Fruit fly (Drosophila melanogaster): Measurements from ENCODE around the gene dmt.

Gene dmt

dm6 chr3R:9704183-9705007 is 6.5 kb upstream of the dmt start (continued):
- peak; percentile 82 for TF ChIP-seq HmgZ (tag; optimal IDR thresholded peaks at IDR 0.05)
- no peak for TF ChIP-seq stc (GFP tag; IDR thresholded peaks at IDR 0.05)
- TF ChIP-seq z (GFP tag; IDR thresholded peaks at IDR 0.05), result no peak
- no peak for TF ChIP-seq pho (GFP tag; optimal IDR thresholded peaks at IDR 0.05)
- TF ChIP-seq Fer3 (tag; optimal IDR thresholded peaks at IDR 0.05), result no peak
- no peak for TF ChIP-seq br (optimal IDR thresholded peaks at IDR 0.05)
- TF ChIP-seq NfI (GFP tag; optimal IDR thresholded peaks at IDR 0.05), result no peak
- TF ChIP-seq Sry-δ (GFP tag; optimal IDR thresholded peaks at IDR 0.05), result no peak
- no peak for TF ChIP-seq CG6791 (GFP tag; IDR thresholded peaks at IDR 0.05; ENCODE audit: partially characterized antibody)
- no peak for TF ChIP-seq MESR4 (GFP tag; optimal IDR thresholded peaks at IDR 0.05)
- no peak for TF ChIP-seq gt (GFP tag; IDR thresholded peaks at IDR 0.05)
- peak; percentile 88 for TF ChIP-seq onecut (GFP tag; IDR thresholded peaks at IDR 0.05)
- no peak for TF ChIP-seq Bgb (GFP tag; IDR thresholded peaks at IDR 0.05; ENCODE audit: partially characterized antibody)
- no peak for TF ChIP-seq Dad (GFP tag; optimal IDR thresholded peaks at IDR 0.05)
- TF ChIP-seq caup (GFP tag; optimal IDR thresholded peaks at IDR 0.05; ENCODE audit: severe bottlenecking), result peak; percentile 57
- no peak for TF ChIP-seq CG18599 (GFP tag; optimal IDR thresholded peaks at IDR 0.05)
- TF ChIP-seq ssp (GFP tag; IDR thresholded peaks at IDR 0.05), result no peak
- no peak for TF ChIP-seq CG3726 (GFP tag; IDR thresholded peaks at IDR 0.05)
- peak; percentile 89 for TF ChIP-seq sug (tag; optimal IDR thresholded peaks at IDR 0.05)
- TF ChIP-seq CG12391 (tag; optimal IDR thresholded peaks at IDR 0.05), result no peak
- TF ChIP-seq CG7745 (tag; optimal IDR thresholded peaks at IDR 0.05), result no peak
- TF ChIP-seq crp (GFP tag; optimal IDR thresholded peaks at IDR 0.05), result peak in 1 of 2 experiments; percentile 67
- no peak for TF ChIP-seq Spps (tag; optimal IDR thresholded peaks at IDR 0.05)
- no peak for TF ChIP-seq CG2875 (GFP tag; optimal IDR thresholded peaks at IDR 0.05)
- peak; percentile 15 for TF ChIP-seq CG18619 (GFP tag; optimal IDR thresholded peaks at IDR 0.05)
- no peak for TF ChIP-seq Deaf1 (tag; optimal IDR thresholded peaks at IDR 0.05)
- peak in 1 of 2 experiments; percentile 32 for TF ChIP-seq Hr78 (GFP tag; optimal IDR thresholded peaks at IDR 0.05)
- TF ChIP-seq Elba2 (GFP tag; optimal IDR thresholded peaks at IDR 0.05), result no peak
- no peak for TF ChIP-seq CG30431 (GFP tag; optimal IDR thresholded peaks at IDR 0.05)
- no peak for TF ChIP-seq Sry-β (GFP tag; optimal IDR thresholded peaks at IDR 0.05)
- TF ChIP-seq hbn (GFP tag; IDR thresholded peaks at IDR 0.05; ENCODE audit: partially characterized antibody), result no peak
- no peak for TF ChIP-seq CG17802 (tag; optimal IDR thresholded peaks at IDR 0.05)
- no peak for TF ChIP-seq CG12942 (GFP tag; optimal IDR thresholded peaks at IDR 0.05)
- peak; percentile 44 for TF ChIP-seq CG2120 (GFP tag; optimal IDR thresholded peaks at IDR 0.05)
- no peak for TF ChIP-seq CG12219 (GFP tag; optimal IDR thresholded peaks at IDR 0.05)
- TF ChIP-seq CG43689 (GFP tag; IDR thresholded peaks at IDR 0.05), result no peak
- no peak for TF ChIP-seq CG10209 (GFP tag; optimal IDR thresholded peaks at IDR 0.05)
- peak; percentile 98 for TF ChIP-seq grn (GFP tag; optimal IDR thresholded peaks at IDR 0.05)
- no peak for TF ChIP-seq CG16779 (GFP tag; IDR thresholded peaks at IDR 0.05)
- TF ChIP-seq CG33213 (GFP tag; optimal IDR thresholded peaks at IDR 0.05), result no peak
- TF ChIP-seq CG4854 (GFP tag; optimal IDR thresholded peaks at IDR 0.05), result no peak
- TF ChIP-seq CG10431 (GFP tag; optimal IDR thresholded peaks at IDR 0.05), result no peak
- TF ChIP-seq ci (GFP tag; IDR thresholded peaks at IDR 0.05), result no peak
- TF ChIP-seq ftz-f1 (GFP tag; optimal IDR thresholded peaks at IDR 0.05), result no peak
- TF ChIP-seq odd (GFP tag; optimal IDR thresholded peaks at IDR 0.05), result no peak
- TF ChIP-seq Sox102F (GFP tag; optimal IDR thresholded peaks at IDR 0.05), result no peak
- TF ChIP-seq CG13624 (GFP tag; optimal IDR thresholded peaks at IDR 0.05), result no peak
- peak; percentile 36 for TF ChIP-seq CrebB (tag; optimal IDR thresholded peaks at IDR 0.05)
